Fruit fly (Drosophila melanogaster): ENCODE results near the gene CG4935.

The CG4935 gene

dm6 chr2L:16287006-16287601, 25.2 kb downstream of the CG4935 start:
- TF ChIP-seq Crg-1 (GFP tag; optimal IDR thresholded peaks at IDR 0.05), result no peak
- no peak for TF ChIP-seq Clk (GFP tag; optimal IDR thresholded peaks at IDR 0.05)
- no peak for TF ChIP-seq toe (GFP tag; optimal IDR thresholded peaks at IDR 0.05)
- TF ChIP-seq CG7045 (GFP tag; optimal IDR thresholded peaks at IDR 0.05), result no peak
- no peak for TF ChIP-seq bab1 (GFP tag; optimal IDR thresholded peaks at IDR 0.05)
- no peak for TF ChIP-seq CG12768 (GFP tag; optimal IDR thresholded peaks at IDR 0.05)
- TF ChIP-seq CG14711 (tag; optimal IDR thresholded peaks at IDR 0.05), result no peak

dm6 chr2L:16287602-16288392, 25.9 kb downstream of the CG4935 start, which contains the start of the genes crp and pkaap:
crp (minus strand) TSS chr2L:16287730.
pkaap (plus strand) TSS chr2L:16288290.
- TF ChIP-seq CG7045 (GFP tag; optimal IDR thresholded peaks at IDR 0.05) (peak; percentile 67), Mnt (GFP tag; optimal IDR thresholded peaks at IDR 0.05) (peak; percentile 91), cnc (optimal IDR thresholded peaks at IDR 0.05) (no peak), CG1620 (GFP tag; optimal IDR thresholded peaks at IDR 0.05) (peak; percentile 96), CG14711 (tag; optimal IDR thresholded peaks at IDR 0.05) (peak; percentile 69), Crg-1 (GFP tag; optimal IDR thresholded peaks at IDR 0.05) (peak; percentile 94), Clk (GFP tag; optimal IDR thresholded peaks at IDR 0.05) (peak; percentile 63), CG7101 (tag; optimal IDR thresholded peaks at IDR 0.05) (peak; percentile 73), cic (GFP tag; optimal IDR thresholded peaks at IDR 0.05) (peak; percentile 82), Hr96 (GFP tag; optimal IDR thresholded peaks at IDR 0.05) (peak; percentile 91), CG33017 (tag; optimal IDR thresholded peaks at IDR 0.05) (peak; percentile 40), tj (GFP tag; optimal IDR thresholded peaks at IDR 0.05) (peak; percentile 60), ovo (GFP tag; optimal IDR thresholded peaks at IDR 0.05) (peak; percentile 93), toe (GFP tag; optimal IDR thresholded peaks at IDR 0.05) (peak; percentile 92), CG11617 (GFP tag; optimal IDR thresholded peaks at IDR 0.05) (peak; percentile 58), kay (GFP tag; ENCODE audit: borderline replicate concordance) (peak; percentile 97), pad (GFP tag; optimal IDR thresholded peaks at IDR 0.05) (peak; percentile 73), CG12768 (GFP tag; optimal IDR thresholded peaks at IDR 0.05) (peak; percentile 77), CG5204 (GFP tag; optimal IDR thresholded peaks at IDR 0.05) (no peak), bab1 (GFP tag; optimal IDR thresholded peaks at IDR 0.05) (peak; percentile 64)

dm6 chr2L:16288393-16288731, 26.4 kb downstream of the CG4935 start:
- TF ChIP-seq CG5204 (GFP tag; optimal IDR thresholded peaks at IDR 0.05), result no peak
- TF ChIP-seq cnc (optimal IDR thresholded peaks at IDR 0.05), result no peak
- no peak for TF ChIP-seq CG7045 (GFP tag; optimal IDR thresholded peaks at IDR 0.05)
- no peak for TF ChIP-seq tj (GFP tag; optimal IDR thresholded peaks at IDR 0.05)
- no peak for TF ChIP-seq CG33017 (tag; optimal IDR thresholded peaks at IDR 0.05)
- TF ChIP-seq CG1620 (GFP tag; optimal IDR thresholded peaks at IDR 0.05), result no peak
- TF ChIP-seq bab1 (GFP tag; optimal IDR thresholded peaks at IDR 0.05), result no peak
- no peak for TF ChIP-seq Crg-1 (GFP tag; optimal IDR thresholded peaks at IDR 0.05)
- TF ChIP-seq CG12768 (GFP tag; optimal IDR thresholded peaks at IDR 0.05), result no peak
- TF ChIP-seq pad (GFP tag; optimal IDR thresholded peaks at IDR 0.05), result no peak
- no peak for TF ChIP-seq Clk (GFP tag; optimal IDR thresholded peaks at IDR 0.05)
- TF ChIP-seq cic (GFP tag; optimal IDR thresholded peaks at IDR 0.05), result no peak
- no peak for TF ChIP-seq CG11617 (GFP tag; optimal IDR thresholded peaks at IDR 0.05)

dm6 chr2L:16290984-16291383, 29.0 kb downstream of the CG4935 start, which contains the start of gene CG17329:
CG17329 (plus strand) TSS chr2L:16291284.
- TF ChIP-seq CG33017 (tag; optimal IDR thresholded peaks at IDR 0.05) (no peak), cic (GFP tag; optimal IDR thresholded peaks at IDR 0.05) (no peak), ovo (GFP tag; optimal IDR thresholded peaks at IDR 0.05) (no peak), Crg-1 (GFP tag; optimal IDR thresholded peaks at IDR 0.05) (no peak), Hr96 (GFP tag; optimal IDR thresholded peaks at IDR 0.05) (no peak), CG11617 (GFP tag; optimal IDR thresholded peaks at IDR 0.05) (no peak), CG14711 (tag; optimal IDR thresholded peaks at IDR 0.05) (no peak), Clk (GFP tag; optimal IDR thresholded peaks at IDR 0.05) (no peak), bab1 (GFP tag; optimal IDR thresholded peaks at IDR 0.05) (no peak), tj (GFP tag; optimal IDR thresholded peaks at IDR 0.05) (no peak), CG5204 (GFP tag; optimal IDR thresholded peaks at IDR 0.05) (no peak), CG12768 (GFP tag; optimal IDR thresholded peaks at IDR 0.05) (no peak), Mnt (GFP tag; optimal IDR thresholded peaks at IDR 0.05) (no peak), toe (GFP tag; optimal IDR thresholded peaks at IDR 0.05) (no peak), CG7101 (tag; optimal IDR thresholded peaks at IDR 0.05) (no peak), CG1620 (GFP tag; optimal IDR thresholded peaks at IDR 0.05) (no peak), kay (GFP tag; ENCODE audit: borderline replicate concordance) (no peak), pad (GFP tag; optimal IDR thresholded peaks at IDR 0.05) (no peak), CG7045 (GFP tag; optimal IDR thresholded peaks at IDR 0.05) (no peak)

- no peak for TF ChIP-seq Clk (GFP tag; optimal IDR thresholded peaks at IDR 0.05)
- TF ChIP-seq CG33017 (tag; optimal IDR thresholded peaks at IDR 0.05), result no peak
- no peak for TF ChIP-seq Crg-1 (GFP tag; optimal IDR thresholded peaks at IDR 0.05)
- no peak for TF ChIP-seq pad (GFP tag; optimal IDR thresholded peaks at IDR 0.05)
- TF ChIP-seq ovo (GFP tag; optimal IDR thresholded peaks at IDR 0.05), result no peak
- no peak for TF ChIP-seq tj (GFP tag; optimal IDR thresholded peaks at IDR 0.05)
- TF ChIP-seq kay (GFP tag; ENCODE audit: borderline replicate concordance), result no peak
- TF ChIP-seq CG14711 (tag; optimal IDR thresholded peaks at IDR 0.05), result no peak
- TF ChIP-seq cic (GFP tag; optimal IDR thresholded peaks at IDR 0.05), result no peak
- no peak for TF ChIP-seq CG7045 (GFP tag; optimal IDR thresholded peaks at IDR 0.05)
- TF ChIP-seq CG7101 (tag; optimal IDR thresholded peaks at IDR 0.05), result no peak
- no peak for TF ChIP-seq cnc (optimal IDR thresholded peaks at IDR 0.05)
- TF ChIP-seq Hr96 (GFP tag; optimal IDR thresholded peaks at IDR 0.05), result no peak
- TF ChIP-seq bab1 (GFP tag; optimal IDR thresholded peaks at IDR 0.05), result no peak
- no peak for TF ChIP-seq CG12768 (GFP tag; optimal IDR thresholded peaks at IDR 0.05)
- no peak for TF ChIP-seq CG5204 (GFP tag; optimal IDR thresholded peaks at IDR 0.05)
Observed at dm6 chr2L:16292975-16293501, 31.1 kb downstream of the CG4935 start, which contains the start of gene CG13258. CG13258 (minus strand) TSS chr2L:16293025.

All from whole organism, adult.